Fruit fly (Drosophila melanogaster) whole organism, adult: ENCODE data around the gene CG14246.

Experiments
- CG11617 ChIP-seq: fragments of 200-800 bp; sonication (Bioruptor generic); optimal IDR thresholded peaks from 2 replicates; lab custom pipeline; 2017; ENCODE audit warnings: mild to moderate bottlenecking, missing biosample characterization, missing genetic modification reagents, missing genetic modification characterization
- CG12768 ChIP-seq: fragments of 200-800 bp; sonication (Bioruptor generic); optimal IDR thresholded peaks from 2 replicates; lab custom pipeline; 2017; ENCODE audit warnings: missing biosample characterization, missing genetic modification characterization, mild to moderate bottlenecking, moderate library complexity, missing genetic modification reagents
- CG14711 ChIP-seq: fragments of 200-800 bp; sonication (Bioruptor generic); optimal IDR thresholded peaks from 2 replicates; lab custom pipeline; 2018; ENCODE audit warnings: missing biosample characterization, mild to moderate bottlenecking, missing genetic modification characterization, moderate library complexity
- CG1620 ChIP-seq: fragments of 200-800 bp; sonication (Bioruptor generic); optimal IDR thresholded peaks from 2 replicates; lab custom pipeline; 2016; ENCODE audit warnings: missing biosample characterization, missing genetic modification characterization
- CG33017 ChIP-seq: fragments of 200-800 bp; sonication (Bioruptor generic); optimal IDR thresholded peaks from 2 replicates; lab custom pipeline; 2018; ENCODE audit warnings: missing biosample characterization, mild to moderate bottlenecking, missing genetic modification characterization, moderate library complexity
- CG5204 ChIP-seq: fragments of 200-800 bp; sonication (Bioruptor generic); optimal IDR thresholded peaks from 2 replicates; lab custom pipeline; 2016; ENCODE audit warnings: missing biosample characterization, missing genetic modification characterization
- CG7045 ChIP-seq: fragments of 200-800 bp; sonication (Bioruptor generic); optimal IDR thresholded peaks from 2 replicates; lab custom pipeline; 2017; ENCODE audit warnings: missing biosample characterization, mild to moderate bottlenecking, missing genetic modification characterization
- CG7101 ChIP-seq: fragments of 200-800 bp; sonication (Bioruptor generic); optimal IDR thresholded peaks from 2 replicates; lab custom pipeline; 2018; ENCODE audit warnings: missing biosample characterization, mild to moderate bottlenecking, missing genetic modification characterization, moderate library complexity
- Clk ChIP-seq: fragments of 200-800 bp; sonication (Bioruptor generic); optimal IDR thresholded peaks from 2 replicates; lab custom pipeline; 2017; ENCODE audit warnings: missing biosample characterization, missing genetic modification characterization
- Crg-1 ChIP-seq: fragments of 200-800 bp; sonication (Bioruptor generic); optimal IDR thresholded peaks from 2 replicates; lab custom pipeline; 2016; ENCODE audit warnings: missing biosample characterization, missing genetic modification characterization
- Hr96 ChIP-seq: fragments of 200-800 bp; sonication (Bioruptor generic); optimal IDR thresholded peaks from 2 replicates; lab custom pipeline; 2016; ENCODE audit warnings: missing biosample characterization, missing genetic modification characterization
- Mnt ChIP-seq: fragments of 200-800 bp; sonication (Bioruptor generic); optimal IDR thresholded peaks from 2 replicates; lab custom pipeline; 2016; ENCODE audit warnings: missing biosample characterization, mild to moderate bottlenecking, missing genetic modification characterization
- bab1 ChIP-seq: fragments of 200-800 bp; sonication (Bioruptor generic); optimal IDR thresholded peaks from 3 replicates; lab custom pipeline; 2019; ENCODE audit warnings: missing biosample characterization, mild to moderate bottlenecking, missing genetic modification characterization, moderate library complexity
- cic ChIP-seq: fragments of 200-800 bp; sonication (Bioruptor generic); optimal IDR thresholded peaks from 2 replicates; lab custom pipeline; 2017; ENCODE audit warnings: missing biosample characterization, mild to moderate bottlenecking, missing genetic modification characterization, moderate library complexity
- cnc ChIP-seq, 2 experiments: fragments of >200 bp; optimal IDR thresholded peaks; 2 replicates each; lab custom pipeline; 2017
- kay ChIP-seq: fragments of 200-800 bp; sonication (Bioruptor generic); peaks from one replicate; lab custom pipeline; 2016; ENCODE audit warnings: missing biosample characterization, missing genetic modification characterization, borderline replicate concordance
- ovo ChIP-seq: fragments of 200-800 bp; sonication (Bioruptor generic); optimal IDR thresholded peaks from 2 replicates; lab custom pipeline; 2016; ENCODE audit warnings: missing biosample characterization, missing genetic modification characterization
- pad ChIP-seq: fragments of 200-800 bp; sonication (Bioruptor generic); optimal IDR thresholded peaks from 3 replicates; lab custom pipeline; 2017; ENCODE audit warnings: missing biosample characterization, missing genetic modification characterization, mild to moderate bottlenecking, moderate library complexity, missing genetic modification reagents
- tj ChIP-seq: fragments of 200-800 bp; sonication (Bioruptor generic); optimal IDR thresholded peaks from 3 replicates; lab custom pipeline; 2017; ENCODE audit warnings: missing biosample characterization, mild to moderate bottlenecking, missing genetic modification characterization, moderate library complexity
- toe ChIP-seq: fragments of 200-800 bp; sonication (Bioruptor generic); optimal IDR thresholded peaks from 2 replicates; lab custom pipeline; 2016; ENCODE audit warnings: missing biosample characterization, missing genetic modification characterization

CG14246 gene

DNA sequence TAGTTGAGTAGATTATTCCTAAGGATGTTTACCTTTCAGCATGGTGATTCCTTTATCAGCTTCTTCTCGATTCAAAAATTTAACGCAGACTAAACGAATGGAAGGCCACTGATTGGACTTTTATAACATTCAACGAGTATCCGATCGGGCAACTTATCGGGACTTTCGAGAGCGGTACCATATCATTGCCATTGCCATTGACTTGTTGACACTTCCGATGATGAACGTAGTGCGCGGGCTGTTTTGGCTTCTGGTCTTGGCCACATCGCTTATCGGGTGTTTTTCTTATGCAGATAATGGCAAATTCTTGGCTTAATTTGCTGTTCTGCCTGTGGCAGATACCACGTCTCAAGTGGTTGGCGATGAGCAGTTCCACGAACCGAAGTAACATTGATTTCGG is 9.1 kb downstream of the CG14246 start, which contains the start of gene CG6403:
Gene CG6403, minus strand, starts transcription at position 101 of the 400 bp plus-strand sequence.
- TF ChIP-seq CG7101 (tag; lab: Kevin White, UChicago) (no peak), ovo (GFP tag; lab: Kevin White, UChicago) (no peak), Hr96 (GFP tag; lab: Kevin White, UChicago) (no peak), Crg-1 (GFP tag; lab: Kevin White, UChicago) (no peak), CG7045 (GFP tag; lab: Kevin White, UChicago) (no peak), pad (GFP tag; lab: Kevin White, UChicago) (no peak), CG11617 (GFP tag; lab: Kevin White, UChicago) (no peak), CG5204 (no peak), bab1 (GFP tag; lab: Kevin White, UChicago) (no peak), CG1620 (GFP tag; lab: Kevin White, UChicago) (no peak), kay (GFP tag; lab: Kevin White, UChicago) (no peak), tj (GFP tag; lab: Kevin White, UChicago) (no peak), CG12768 (GFP tag; lab: Kevin White, UChicago) (no peak), cnc (optimal IDR thresholded peaks at IDR 0.05; lab: Kevin White, UChicago) (no peak), Clk (no peak), CG33017 (tag; lab: Kevin White, UChicago) (no peak), toe (no peak), Mnt (GFP tag; lab: Kevin White, UChicago) (no peak), CG14711 (tag; lab: Kevin White, UChicago) (no peak)

dm6 chr3R:26737310-26737709 is 10.2 kb downstream of the CG14246 start, which contains the start of gene CG14247:
Gene CG14247, plus strand, starts transcription at chr3R:26737610.
- no peak for TF ChIP-seq cic (GFP tag; lab: Kevin White, UChicago)
- TF ChIP-seq CG7045 (GFP tag; lab: Kevin White, UChicago), result no peak
- no peak for TF ChIP-seq pad (GFP tag; lab: Kevin White, UChicago)
- TF ChIP-seq CG5204, result no peak
- no peak for TF ChIP-seq Crg-1 (GFP tag; lab: Kevin White, UChicago)
- no peak for TF ChIP-seq Hr96 (GFP tag; lab: Kevin White, UChicago)
- no peak for TF ChIP-seq ovo (GFP tag; lab: Kevin White, UChicago)
- no peak for TF ChIP-seq CG12768 (GFP tag; lab: Kevin White, UChicago)
- TF ChIP-seq cnc (optimal IDR thresholded peaks at IDR 0.05; lab: Kevin White, UChicago), result no peak
- no peak for TF ChIP-seq CG11617 (GFP tag; lab: Kevin White, UChicago)
- no peak for TF ChIP-seq toe
- TF ChIP-seq tj (GFP tag; lab: Kevin White, UChicago), result no peak
- TF ChIP-seq CG14711 (tag; lab: Kevin White, UChicago), result no peak
- no peak for TF ChIP-seq kay (GFP tag; lab: Kevin White, UChicago)
- no peak for TF ChIP-seq bab1 (GFP tag; lab: Kevin White, UChicago)
- TF ChIP-seq Mnt (GFP tag; lab: Kevin White, UChicago), result no peak
- no peak for TF ChIP-seq CG1620 (GFP tag; lab: Kevin White, UChicago)
- TF ChIP-seq CG7101 (tag; lab: Kevin White, UChicago), result no peak
- no peak for TF ChIP-seq Clk
- no peak for TF ChIP-seq CG33017 (tag; lab: Kevin White, UChicago)

DNA sequence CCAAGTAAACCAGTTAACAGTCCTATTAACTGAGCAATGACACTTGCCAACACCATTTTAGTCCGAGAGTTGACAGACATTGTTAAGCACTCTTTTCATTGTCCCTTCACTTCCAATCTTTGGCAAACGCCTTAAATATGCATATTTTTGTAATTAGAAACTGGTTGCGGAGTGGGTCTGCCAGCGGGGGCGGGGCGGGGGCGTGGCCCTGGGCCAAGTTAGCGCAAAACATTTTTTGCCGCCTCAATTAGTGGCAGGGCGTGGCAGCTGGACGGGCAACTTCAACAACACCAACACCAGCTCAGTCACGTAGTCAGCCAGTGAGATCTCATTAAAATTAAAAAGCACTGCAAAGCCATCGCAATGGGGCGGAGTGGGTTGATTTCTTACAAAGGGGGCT is 34.6 kb downstream of the CG14246 start:
- TF ChIP-seq CG12768 (GFP tag; lab: Kevin White, UChicago), result no peak
- TF ChIP-seq CG14711 (tag; lab: Kevin White, UChicago), result no peak
- no peak for TF ChIP-seq Crg-1 (GFP tag; lab: Kevin White, UChicago)
- TF ChIP-seq pad (GFP tag; lab: Kevin White, UChicago), result no peak
- no peak for TF ChIP-seq Mnt (GFP tag; lab: Kevin White, UChicago)
- no peak for TF ChIP-seq CG11617 (GFP tag; lab: Kevin White, UChicago)
- TF ChIP-seq Clk, result no peak
- no peak for TF ChIP-seq Hr96 (GFP tag; lab: Kevin White, UChicago)
- no peak for TF ChIP-seq kay (GFP tag; lab: Kevin White, UChicago)
- no peak for TF ChIP-seq CG7101 (tag; lab: Kevin White, UChicago)
- TF ChIP-seq CG33017 (tag; lab: Kevin White, UChicago), result no peak
